Worm (Caenorhabditis elegans) whole organism, young adult: Measurements from ENCODE around the gene daf-41.

ENCODE experiments used
- B0019.2 ChIP-seq: fragments of 200-800 bp; sonication (Bioruptor generic); conservative IDR thresholded peaks from 2 replicates; pipeline ENCODE4 v1.3.6; 2022; ENCODE audit warnings: missing genetic modification reagents, missing genetic modification characterization, missing compliant biosample characterization
- B0261.1 ChIP-seq: sonication (generic microtip); optimal IDR thresholded peaks from 2 replicates; lab custom pipeline; 2016; ENCODE audit warnings: mild to moderate bottlenecking, missing genetic modification characterization, moderate library complexity, missing compliant biosample characterization
- D2030.7 ChIP-seq: fragments of 200-800 bp; sonication (Bioruptor generic); IDR thresholded peaks from 2 replicates; pipeline ENCODE4 v1.3.6; 2022; ENCODE audit warnings: missing genetic modification reagents, missing genetic modification characterization, missing compliant biosample characterization
- F49E8.2 ChIP-seq: sonication (generic microtip); optimal IDR thresholded peaks from 3 replicates; lab custom pipeline; 2017; ENCODE audit warnings: missing genetic modification characterization, mild to moderate bottlenecking, missing compliant biosample characterization, antibody characterized with exemption, moderate library complexity; ENCODE audit not compliant: insufficient read depth
- F52B5.7 ChIP-seq: sonication (generic microtip); optimal IDR thresholded peaks from 2 replicates; lab custom pipeline; 2016; ENCODE audit warnings: mild to moderate bottlenecking, missing genetic modification characterization, missing compliant biosample characterization
- F57A8.1 ChIP-seq: fragments of 200-800 bp; sonication (Bioruptor generic); optimal IDR thresholded peaks from 2 replicates; lab custom pipeline; 2018; ENCODE audit warnings: mild to moderate bottlenecking, missing genetic modification characterization, moderate library complexity, missing compliant biosample characterization
- K12H6.12 ChIP-seq: fragments of 200-800 bp; sonication (Bioruptor generic); optimal IDR thresholded peaks from 2 replicates; lab custom pipeline; 2018; ENCODE audit warnings: mild to moderate bottlenecking, missing genetic modification characterization, missing compliant biosample characterization
- T07F8.4 ChIP-seq: sonication (generic microtip); optimal IDR thresholded peaks from 2 replicates; lab custom pipeline; 2016; ENCODE audit warnings: mild to moderate bottlenecking, missing genetic modification characterization, moderate library complexity, missing compliant biosample characterization
- Y53G8AR.9 ChIP-seq: fragments of 200-800 bp; sonication (Bioruptor generic); conservative IDR thresholded peaks from 2 replicates; pipeline ENCODE4 v1.3.6; 2022; ENCODE audit warnings: missing genetic modification reagents, missing genetic modification characterization, missing compliant biosample characterization
- Y79H2A.3 ChIP-seq: fragments of 200-800 bp; sonication (Bioruptor generic); conservative IDR thresholded peaks from 2 replicates; pipeline ENCODE4 v1.3.6; 2022; ENCODE audit warnings: missing genetic modification reagents, missing genetic modification characterization, missing compliant biosample characterization
- ZK185.1 ChIP-seq: sonication (generic microtip); optimal IDR thresholded peaks from 2 replicates; lab custom pipeline; 2016; ENCODE audit warnings: mild to moderate bottlenecking, missing genetic modification characterization, missing compliant biosample characterization; ENCODE audit not compliant: poor library complexity, severe bottlenecking
- akir-1 ChIP-seq: fragments of 200-800 bp; sonication (Bioruptor generic); optimal IDR thresholded peaks from 2 replicates; lab custom pipeline; 2018; ENCODE audit warnings: mild to moderate bottlenecking, missing genetic modification characterization, moderate library complexity, missing compliant biosample characterization
- aptf-2 ChIP-seq: fragments of 200-800 bp; sonication (Bioruptor generic); conservative IDR thresholded peaks from 2 replicates; pipeline ENCODE4 v1.3.6; 2022; ENCODE audit warnings: missing genetic modification reagents, missing genetic modification characterization, missing compliant biosample characterization
- aptf-3 ChIP-seq: fragments of 200-800 bp; sonication (Bioruptor generic); IDR thresholded peaks from 2 replicates; pipeline ENCODE4 v1.3.6; 2022; ENCODE audit warnings: missing genetic modification characterization, missing compliant biosample characterization
- attf-6 ChIP-seq: fragments of 200-800 bp; sonication (Bioruptor generic); IDR thresholded peaks from 2 replicates; pipeline ENCODE4 v1.3.6; 2022; ENCODE audit warnings: missing genetic modification reagents, missing genetic modification characterization, missing compliant biosample characterization
- bed-1 ChIP-seq: fragments of 200-800 bp; sonication (Bioruptor generic); IDR thresholded peaks from 2 replicates; pipeline ENCODE4 v1.3.6; 2022; ENCODE audit warnings: missing genetic modification reagents, missing genetic modification characterization, missing compliant biosample characterization
- ceh-91 ChIP-seq: fragments of 200-800 bp; sonication (Bioruptor generic); IDR thresholded peaks from 2 replicates; pipeline ENCODE4 v1.3.6; 2022; ENCODE audit warnings: missing genetic modification reagents, missing genetic modification characterization, missing compliant biosample characterization
- die-1 ChIP-seq: sonication (generic microtip); optimal IDR thresholded peaks from 2 replicates; lab custom pipeline; 2016; ENCODE audit warnings: missing genotype, mild to moderate bottlenecking, missing genetic modification characterization, missing compliant biosample characterization
- egl-18 ChIP-seq: fragments of 200-800 bp; sonication (Bioruptor generic); IDR thresholded peaks from 2 replicates; pipeline ENCODE4 v1.3.6; 2022; ENCODE audit warnings: missing genetic modification reagents, missing genetic modification characterization, missing compliant biosample characterization
- egl-44 ChIP-seq: fragments of 200-800 bp; sonication (Bioruptor generic); IDR thresholded peaks from 2 replicates; pipeline ENCODE4 v1.3.6; 2022; ENCODE audit warnings: missing genetic modification reagents, missing genetic modification characterization, missing compliant biosample characterization
- ekl-4 ChIP-seq: fragments of 200-800 bp; sonication (Bioruptor generic); IDR thresholded peaks from 2 replicates; pipeline ENCODE4 v1.3.6; 2022; ENCODE audit warnings: missing genetic modification reagents, missing genetic modification characterization, missing compliant biosample characterization
- hlh-26 ChIP-seq: fragments of 200-800 bp; sonication (Bioruptor generic); conservative IDR thresholded peaks from 2 replicates; pipeline ENCODE4 v1.3.6; 2022; ENCODE audit warnings: missing genetic modification reagents, missing genetic modification characterization, missing compliant biosample characterization
- hmg-20 ChIP-seq: fragments of 200-800 bp; sonication (Bioruptor generic); IDR thresholded peaks from 2 replicates; pipeline ENCODE4 v1.3.6; 2022; ENCODE audit warnings: missing genetic modification reagents, missing genetic modification characterization, missing compliant biosample characterization
- hsf-1 ChIP-seq: fragments of 200-800 bp; sonication (Bioruptor generic); IDR thresholded peaks from 2 replicates; pipeline ENCODE4 v1.3.6; 2022; ENCODE audit warnings: missing genetic modification reagents, missing genetic modification characterization, missing compliant biosample characterization
- let-607 ChIP-seq, 2 experiments: fragments of 200-800 bp in 1 of 2; sonication (Bioruptor generic) in 1 of 2; sonication (generic microtip) in 1 of 2; optimal IDR thresholded peaks; 2 replicates each; lab custom pipeline; 2016 to 2018; ENCODE audit warnings: mild to moderate bottlenecking in 2 of 2, missing compliant biosample characterization in 2 of 2, missing genetic modification characterization in 2 of 2, moderate library complexity in 2 of 2, missing genotype in 1 of 2
- lin-26 ChIP-seq: fragments of 200-800 bp; sonication (Bioruptor generic); IDR thresholded peaks from 2 replicates; pipeline ENCODE4 v1.3.6; 2022; ENCODE audit warnings: missing genetic modification reagents, missing genetic modification characterization, missing compliant biosample characterization
- lin-40 ChIP-seq: sonication (generic microtip); optimal IDR thresholded peaks from 2 replicates; lab custom pipeline; 2016; ENCODE audit warnings: missing genetic modification characterization, mild to moderate bottlenecking, missing compliant biosample characterization, missing genotype, missing genetic modification reagents
- madf-3 ChIP-seq: fragments of 200-800 bp; sonication (Bioruptor generic); IDR thresholded peaks from 2 replicates; pipeline ENCODE4 v1.3.6; 2022; ENCODE audit warnings: missing genetic modification reagents, missing genetic modification characterization, missing compliant biosample characterization
- madf-6 ChIP-seq: fragments of 200-800 bp; sonication (Bioruptor generic); IDR thresholded peaks from 2 replicates; pipeline ENCODE4 v1.3.6; 2022; ENCODE audit warnings: missing genetic modification reagents, missing genetic modification characterization, missing compliant biosample characterization
- mcd-1 ChIP-seq: fragments of 200-800 bp; sonication (Bioruptor generic); IDR thresholded peaks from 2 replicates; pipeline ENCODE4 v1.3.6; 2022; ENCODE audit warnings: missing genetic modification reagents, missing genetic modification characterization, missing compliant biosample characterization
- mel-28 ChIP-seq: sonication (generic microtip); optimal IDR thresholded peaks from 2 replicates; lab custom pipeline; 2016; ENCODE audit warnings: borderline replicate concordance, mild to moderate bottlenecking, missing genetic modification characterization, missing compliant biosample characterization
- nfya-1 ChIP-seq: sonication (generic microtip); optimal IDR thresholded peaks from 2 replicates; lab custom pipeline; 2017; ENCODE audit warnings: antibody characterized with exemption, missing compliant biosample characterization, missing genetic modification characterization, borderline replicate concordance; ENCODE audit not compliant: insufficient read depth
- nfyb-1 ChIP-seq: fragments of 200-800 bp; sonication (Bioruptor generic); IDR thresholded peaks from 2 replicates; pipeline ENCODE4 v1.3.6; 2022; ENCODE audit warnings: missing genetic modification reagents, missing genetic modification characterization, missing compliant biosample characterization
- nhr-80 ChIP-seq: sonication (generic microtip); optimal IDR thresholded peaks from 2 replicates; lab custom pipeline; 2016; ENCODE audit warnings: missing genetic modification characterization, missing compliant biosample characterization
- pha-4 ChIP-seq: fragments of 150-350 bp; sonication (generic microtip); optimal IDR thresholded peaks from 2 replicates; lab custom pipeline; 2014; ENCODE audit warnings: missing biosample characterization, missing genetic modification reagents, missing genetic modification characterization
- rcor-1 ChIP-seq: fragments of 200-800 bp; sonication (Bioruptor generic); IDR thresholded peaks from 2 replicates; pipeline ENCODE4 v1.3.6; 2022; ENCODE audit warnings: missing genetic modification reagents, missing genetic modification characterization, missing compliant biosample characterization
- repo-1 ChIP-seq: sonication (generic microtip); optimal IDR thresholded peaks from 2 replicates; lab custom pipeline; 2017; ENCODE audit warnings: mild to moderate bottlenecking, missing genetic modification characterization, missing compliant biosample characterization
- sdz-38 ChIP-seq: sonication (generic microtip); optimal IDR thresholded peaks from 2 replicates; lab custom pipeline; 2016; ENCODE audit warnings: missing genotype, missing genetic modification characterization, missing compliant biosample characterization
- snpc-1.1 ChIP-seq: sonication (generic microtip); optimal IDR thresholded peaks from 2 replicates; lab custom pipeline; 2017; ENCODE audit warnings: missing genetic modification characterization, mild to moderate bottlenecking, missing compliant biosample characterization, antibody characterized with exemption, moderate library complexity, missing genotype, missing genetic modification reagents; ENCODE audit not compliant: insufficient read depth
- somi-1 ChIP-seq: fragments of 200-800 bp; sonication (Bioruptor generic); optimal IDR thresholded peaks from 2 replicates; lab custom pipeline; 2018; ENCODE audit warnings: mild to moderate bottlenecking, missing genetic modification characterization, missing compliant biosample characterization
- unc-62 ChIP-seq: fragments of 150-350 bp; optimal IDR thresholded peaks from 2 replicates; lab custom pipeline; 2014; ENCODE audit warnings: missing biosample characterization, missing genetic modification reagents, missing genetic modification characterization
- zfh-2 ChIP-seq: fragments of 200-800 bp; sonication (Bioruptor generic); conservative IDR thresholded peaks from 2 replicates; pipeline ENCODE4 v1.3.6; 2022; ENCODE audit warnings: missing genetic modification reagents, missing genetic modification characterization, missing compliant biosample characterization
- zim-3 ChIP-seq: sonication (generic microtip); optimal IDR thresholded peaks from 2 replicates; lab custom pipeline; 2017; ENCODE audit warnings: mild to moderate bottlenecking, missing genetic modification characterization, moderate library complexity, missing compliant biosample characterization
- ztf-18 ChIP-seq: sonication (generic microtip); optimal IDR thresholded peaks from 2 replicates; lab custom pipeline; 2016; ENCODE audit warnings: missing genotype, mild to moderate bottlenecking, missing genetic modification characterization, missing compliant biosample characterization
- ztf-22 ChIP-seq: fragments of 200-800 bp; sonication (Bioruptor generic); optimal IDR thresholded peaks from 2 replicates; lab custom pipeline; 2018; ENCODE audit warnings: mild to moderate bottlenecking, missing genetic modification characterization, moderate library complexity, missing compliant biosample characterization
- ztf-25 ChIP-seq: fragments of 200-800 bp; sonication (Bioruptor generic); IDR thresholded peaks from 2 replicates; pipeline ENCODE4 v1.3.6; 2022; ENCODE audit warnings: missing genetic modification reagents, missing genetic modification characterization, missing compliant biosample characterization
- ztf-28 ChIP-seq: fragments of 200-800 bp; sonication (Bioruptor generic); IDR thresholded peaks from 2 replicates; pipeline ENCODE4 v1.3.6; 2022; ENCODE audit warnings: missing genetic modification reagents, missing genetic modification characterization, missing compliant biosample characterization

daf-41 gene

ce11 chrIII:5310403-5310802, 35.8 kb upstream of the daf-41 start (continued):
- TF ChIP-seq Y79H2A.3 (GFP tag; lab: Robert Waterston, UW): no peak
- TF ChIP-seq bed-1: no peak
- TF ChIP-seq zim-3: peak; percentile 4
- no peak for TF ChIP-seq attf-6
- TF ChIP-seq F57A8.1: no peak

DNA sequence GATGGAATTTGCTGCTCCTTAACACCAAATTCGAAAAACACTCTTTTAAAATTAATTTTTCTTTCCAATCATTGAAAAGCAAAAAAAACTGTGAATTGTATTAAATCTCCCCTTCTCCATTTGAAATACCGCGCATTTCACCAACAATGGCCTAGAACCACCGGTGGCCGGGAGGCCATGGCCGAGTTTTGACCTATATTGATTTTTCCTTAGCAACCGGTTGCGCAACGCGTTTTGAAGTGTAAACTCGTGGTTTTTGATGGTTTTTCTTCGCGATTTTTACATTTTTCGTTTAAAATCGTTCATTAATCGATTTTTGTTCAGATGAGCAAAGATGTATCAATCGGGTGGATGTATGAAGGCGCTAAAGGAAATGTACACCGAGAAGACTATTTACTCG, 33.7 kb upstream of the daf-41 start, which contains the start of gene mog-3:
Gene mog-3 (plus strand): TSS at position 319 of the 400 bp plus-strand sequence.
- TF ChIP-seq egl-44 (no peak), hmg-20 (no peak), sdz-38 (tag; lab: Kevin White, UChicago) (no peak), ztf-28 (peak; percentile 63; the same call in 1 of the 2 replicates), rcor-1 (GFP tag; lab: Robert Waterston, UW) (no peak), bed-1 (no peak), F49E8.2 (tag; lab: Kevin White, UChicago) (no peak), mel-28 (tag; lab: Kevin White, UChicago) (no peak), Y79H2A.3 (GFP tag; lab: Robert Waterston, UW) (no peak), ztf-18 (tag; lab: Kevin White, UChicago) (no peak), aptf-2 (no peak; the same call in 1 of the 2 replicates), let-607 (tag; optimal IDR thresholded peaks at IDR 0.05; lab: Kevin White, UChicago) (no peak), repo-1 (tag; lab: Kevin White, UChicago) (no peak), die-1 (tag; lab: Kevin White, UChicago) (no peak), snpc-1.1 (no peak), lin-40 (tag; lab: Kevin White, UChicago) (no peak), mcd-1 (0 out of 2 replicates have a peak, but pooled peaks have one; percentile 26), hlh-26 (GFP tag; lab: Robert Waterston, UW) (no peak), Y53G8AR.9 (GFP tag; lab: Robert Waterston, UW) (no peak), nhr-80 (tag; lab: Kevin White, UChicago) (no peak), F52B5.7 (tag; lab: Kevin White, UChicago) (no peak), T07F8.4 (tag; lab: Kevin White, UChicago) (no peak), akir-1 (no peak), egl-18 (no peak), lin-26 (GFP tag; lab: Robert Waterston, UW) (no peak), B0261.1 (tag; lab: Kevin White, UChicago) (no peak), nfyb-1 (GFP tag; lab: Robert Waterston, UW) (no peak), aptf-3 (GFP tag; lab: Robert Waterston, UW) (no peak), ztf-22 (no peak), pha-4 (tag; lab: Kevin White, UChicago) (no peak), madf-6 (peak; percentile 37; the same call in 1 of the 2 replicates), ZK185.1 (tag; lab: Kevin White, UChicago) (peak; percentile 75), K12H6.12 (tag; lab: Kevin White, UChicago) (peak; percentile 41), somi-1 (GFP tag; lab: Kevin White, UChicago) (no peak), unc-62 (no peak), B0019.2 (GFP tag; lab: Robert Waterston, UW) (no peak), hsf-1 (no peak), zfh-2 (GFP tag; lab: Robert Waterston, UW) (no peak), nfya-1 (no peak), ekl-4 (GFP tag; lab: Robert Waterston, UW) (no peak), ztf-25 (GFP tag; lab: Robert Waterston, UW) (0 out of 2 replicates have a peak, but pooled peaks have one; percentile 39), madf-3 (GFP tag; lab: Robert Waterston, UW) (no peak), D2030.7 (GFP tag; lab: Robert Waterston, UW) (peak; percentile 55), ceh-91 (GFP tag; lab: Robert Waterston, UW) (no peak)
